Worm (Caenorhabditis elegans) whole organism, L3 larva: ENCODE results near the gene F08C6.5.

Experiments used
- R02D3.7 ChIP-seq: fragments of 150-350 bp; optimal IDR thresholded peaks from 2 replicates; lab custom pipeline; 2014; ENCODE audit warnings: missing biosample characterization, missing genetic modification characterization
- ZK546.5 ChIP-seq: sonication (generic microtip); optimal IDR thresholded peaks from 2 replicates; lab custom pipeline; 2017; ENCODE audit warnings: missing biosample characterization, missing genetic modification characterization
- aly-2 ChIP-seq: fragments of 150-350 bp; optimal IDR thresholded peaks from 2 replicates; lab custom pipeline; 2014; ENCODE audit warnings: missing biosample characterization, missing genetic modification characterization
- ama-1 ChIP-seq: fragments of 150-350 bp; optimal IDR thresholded peaks from 2 replicates; lab custom pipeline; 2018
- ceh-28 ChIP-seq: fragments of 150-350 bp; optimal IDR thresholded peaks from 2 replicates; lab custom pipeline; 2014; ENCODE audit warnings: missing biosample characterization, missing genetic modification reagents, missing genetic modification characterization
- ceh-82 ChIP-seq: fragments of 150-350 bp; optimal IDR thresholded peaks from 2 replicates; lab custom pipeline; 2014; ENCODE audit warnings: missing biosample characterization, missing genetic modification characterization
- ceh-9 ChIP-seq: sonication (generic microtip); optimal IDR thresholded peaks from 2 replicates; lab custom pipeline; 2018; ENCODE audit warnings: missing biosample characterization, missing genetic modification characterization
- elt-1 ChIP-seq: fragments of 150-350 bp; optimal IDR thresholded peaks from 2 replicates; lab custom pipeline; 2014; ENCODE audit warnings: missing biosample characterization, missing genetic modification characterization
- elt-2 ChIP-seq: sonication (generic microtip); optimal IDR thresholded peaks from 2 replicates; lab custom pipeline; 2016; ENCODE audit warnings: missing genetic modification reagents, mild to moderate bottlenecking, missing genetic modification characterization, missing compliant biosample characterization
- elt-3 ChIP-seq, 3 experiments: fragments of 150-350 bp in 1 of 3; sonication (generic microtip) in 2 of 3; optimal IDR thresholded peaks; 2 replicates in 2 of 3; 4 replicates in 1 of 3; lab custom pipeline; 2014 to 2017; ENCODE audit warnings: missing biosample characterization in 3 of 3, missing genetic modification characterization in 3 of 3
- eor-1 ChIP-seq, 2 experiments: fragments of 150-350 bp; optimal IDR thresholded peaks; 2 replicates each; lab custom pipeline; 2014 to 2018; ENCODE audit warnings: missing biosample characterization in 2 of 2, missing genetic modification characterization in 2 of 2
- fkh-10 ChIP-seq: sonication (generic microtip); optimal IDR thresholded peaks from 2 replicates; lab custom pipeline; 2017; ENCODE audit warnings: missing biosample characterization, missing genetic modification reagents, missing genetic modification characterization
- fkh-2 ChIP-seq: fragments of 150-350 bp; optimal IDR thresholded peaks from 2 replicates; lab custom pipeline; 2014; ENCODE audit warnings: missing biosample characterization, missing genetic modification reagents, missing genetic modification characterization
- hmg-11 ChIP-seq: sonication (generic microtip); optimal IDR thresholded peaks from 2 replicates; lab custom pipeline; 2016; ENCODE audit warnings: missing genetic modification characterization, missing compliant biosample characterization
- lin-15B ChIP-seq: fragments of 150-350 bp; optimal IDR thresholded peaks from 2 replicates; lab custom pipeline; 2014; ENCODE audit warnings: missing biosample characterization, missing genetic modification characterization
- lin-39 ChIP-seq: fragments of 150-350 bp; optimal IDR thresholded peaks from 2 replicates; lab custom pipeline; 2018; ENCODE audit warnings: missing biosample characterization, missing genetic modification reagents, missing genetic modification characterization
- lsy-12 ChIP-seq: sonication (generic microtip); optimal IDR thresholded peaks from 2 replicates; lab custom pipeline; 2016; ENCODE audit warnings: mild to moderate bottlenecking, missing genetic modification characterization, missing compliant biosample characterization
- mdl-1 ChIP-seq: fragments of 150-350 bp; optimal IDR thresholded peaks from 2 replicates; lab custom pipeline; 2014; ENCODE audit warnings: missing biosample characterization, missing genetic modification characterization
- mml-1 ChIP-seq: fragments of 150-350 bp; sonication (generic microtip); optimal IDR thresholded peaks from 3 replicates; lab custom pipeline; 2014; ENCODE audit warnings: missing biosample characterization, missing genetic modification characterization
- nfya-1 ChIP-seq: sonication (generic microtip); optimal IDR thresholded peaks from 2 replicates; lab custom pipeline; 2017; ENCODE audit warnings: missing genetic modification characterization, mild to moderate bottlenecking, missing compliant biosample characterization, antibody characterized with exemption, moderate library complexity; ENCODE audit not compliant: insufficient read depth
- nhr-23 ChIP-seq: fragments of 150-350 bp; optimal IDR thresholded peaks from 2 replicates; lab custom pipeline; 2014; ENCODE audit warnings: missing biosample characterization, missing genetic modification reagents, missing genetic modification characterization
- nhr-25 ChIP-seq: sonication (generic microtip); optimal IDR thresholded peaks from 2 replicates; lab custom pipeline; 2017; ENCODE audit warnings: missing biosample characterization, missing genetic modification characterization
- nhr-28 ChIP-seq: fragments of 150-350 bp; optimal IDR thresholded peaks from 2 replicates; lab custom pipeline; 2014; ENCODE audit warnings: missing biosample characterization, missing genetic modification characterization
- nhr-43 ChIP-seq: sonication (generic microtip); optimal IDR thresholded peaks from 2 replicates; lab custom pipeline; 2016; ENCODE audit warnings: mild to moderate bottlenecking, missing genetic modification characterization, missing compliant biosample characterization; ENCODE audit not compliant: poor library complexity, severe bottlenecking
- nhr-76 ChIP-seq: fragments of 150-350 bp; sonication (generic microtip); optimal IDR thresholded peaks from 5 replicates; lab custom pipeline; 2014; ENCODE audit warnings: missing biosample characterization, missing genetic modification characterization
- pha-4 ChIP-seq: fragments of 150-350 bp; optimal IDR thresholded peaks from 2 replicates; lab custom pipeline; 2014; ENCODE audit warnings: missing biosample characterization, missing genetic modification reagents, missing genetic modification characterization
- pqm-1 ChIP-seq: fragments of 150-350 bp; optimal IDR thresholded peaks from 2 replicates; lab custom pipeline; 2017; ENCODE audit warnings: missing biosample characterization, missing genetic modification characterization, inconsistent platforms
- sea-2 ChIP-seq: fragments of 150-350 bp; sonication (generic microtip); optimal IDR thresholded peaks from 4 replicates; lab custom pipeline; 2014; ENCODE audit warnings: missing biosample characterization, missing genetic modification reagents, missing genetic modification characterization
- snpc-4 ChIP-seq: fragments of 150-350 bp; optimal IDR thresholded peaks from 2 replicates; lab custom pipeline; 2014; ENCODE audit warnings: missing biosample characterization, missing genetic modification characterization
- tbx-2 ChIP-seq: sonication (generic microtip); optimal IDR thresholded peaks from 2 replicates; lab custom pipeline; 2016; ENCODE audit warnings: mild to moderate bottlenecking, missing genetic modification characterization, missing compliant biosample characterization
- unc-62 ChIP-seq: fragments of 150-350 bp; sonication (generic microtip); optimal IDR thresholded peaks from 4 replicates; lab custom pipeline; 2014; ENCODE audit warnings: missing biosample characterization, missing genetic modification reagents, missing genetic modification characterization
- zag-1 ChIP-seq: fragments of 150-350 bp; optimal IDR thresholded peaks from 2 replicates; lab custom pipeline; 2014; ENCODE audit warnings: missing biosample characterization, missing genetic modification characterization
- ztf-11 ChIP-seq: fragments of 150-350 bp; optimal IDR thresholded peaks from 2 replicates; lab custom pipeline; 2014; ENCODE audit warnings: missing biosample characterization, missing genetic modification characterization

F08C6.5 gene

DNA sequence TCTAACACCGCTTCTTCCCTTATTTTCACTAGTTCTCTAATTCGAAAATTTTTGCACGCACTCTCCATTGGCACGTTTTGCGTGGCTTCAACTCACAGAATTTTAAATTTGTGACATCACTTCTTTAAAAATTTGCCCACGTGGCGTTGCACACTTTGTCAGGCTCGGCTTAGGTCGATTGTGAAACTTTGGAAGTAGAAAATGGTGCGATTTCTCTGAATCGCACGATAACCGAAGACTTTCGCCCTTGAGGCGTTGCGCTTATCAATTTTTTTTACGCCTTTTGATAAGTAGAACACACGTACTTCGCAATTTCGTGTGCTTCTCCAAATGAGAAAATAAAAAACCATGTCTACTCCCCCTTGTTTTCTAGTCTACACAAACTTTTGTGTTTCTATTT lies 19.1 kb downstream of the F08C6.5 start:
- TF ChIP-seq elt-2 (tag; lab: Kevin White, UChicago): peak; percentile 92
- no peak for TF ChIP-seq lin-15B (tag; lab: Kevin White, UChicago)
- TF ChIP-seq nfya-1 (tag; lab: Kevin White, UChicago): peak; percentile 25
- peak; percentile 46 for TF ChIP-seq mdl-1
- TF ChIP-seq pqm-1 (tag; lab: Kevin White, UChicago): peak; percentile 75
- TF ChIP-seq R02D3.7: no peak

DNA sequence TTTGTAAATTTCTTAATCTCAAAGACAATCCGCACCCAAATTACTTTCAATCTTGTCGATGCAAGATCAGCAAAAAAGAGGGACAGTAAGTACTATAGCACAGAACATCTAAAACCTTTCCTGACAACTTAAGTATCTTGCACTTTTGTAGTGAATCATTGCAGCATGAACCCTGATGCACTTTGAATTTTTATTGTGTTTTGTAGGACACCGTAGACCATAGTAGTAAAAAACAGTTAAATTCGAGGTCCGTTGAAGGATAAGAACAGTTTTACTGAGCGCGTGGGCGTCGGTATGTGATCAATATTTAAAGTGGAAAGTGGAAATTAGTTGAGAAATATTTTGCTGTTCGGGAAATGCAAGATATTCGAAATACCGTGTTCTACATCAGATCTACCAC lies 23.0 kb downstream of the F08C6.5 start:
- TF ChIP-seq ztf-11 (tag; lab: Kevin White, UChicago) (no peak), hmg-11 (tag; lab: Kevin White, UChicago) (no peak), ceh-82 (tag; lab: Kevin White, UChicago) (no peak), pqm-1 (tag; lab: Kevin White, UChicago) (no peak), fkh-10 (GFP tag; lab: Kevin White, UChicago) (no peak), unc-62 (GFP tag; lab: Kevin White, UChicago) (no peak), aly-2 (tag; lab: Kevin White, UChicago) (no peak), zag-1 (tag; lab: Kevin White, UChicago) (no peak), mml-1 (tag; lab: Kevin White, UChicago) (no peak), ZK546.5 (tag; lab: Kevin White, UChicago) (no peak), nhr-43 (no peak), nfya-1 (tag; lab: Kevin White, UChicago) (no peak), eor-1 (tag; optimal IDR thresholded peaks at IDR 0.05; lab: Kevin White, UChicago) (no peak), nhr-76 (no peak), elt-1 (tag; lab: Kevin White, UChicago) (no peak), tbx-2 (no peak), lsy-12 (tag; lab: Kevin White, UChicago) (no peak)

DNA sequence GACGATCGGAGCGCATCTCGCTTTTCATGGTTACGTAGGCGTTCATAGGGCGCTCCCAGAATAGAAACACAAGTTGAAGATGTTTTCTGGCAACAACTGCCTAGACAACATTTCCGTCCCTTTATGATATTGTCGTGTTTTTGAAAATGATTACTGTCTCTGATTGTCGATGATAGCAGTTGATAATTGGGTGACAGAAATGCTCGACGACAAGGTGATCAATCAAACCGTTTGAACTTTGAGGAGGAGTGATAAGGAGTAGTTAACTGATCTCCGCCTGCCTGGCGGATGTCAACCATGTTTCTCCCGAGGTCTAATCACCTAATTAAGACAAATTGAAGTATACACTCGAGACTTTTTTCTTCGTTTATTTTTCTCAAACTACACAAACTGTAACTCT lies 24.7 kb downstream of the F08C6.5 start:
- no peak for TF ChIP-seq nhr-28 (tag; lab: Kevin White, UChicago)
- no peak for TF ChIP-seq pqm-1 (tag; lab: Kevin White, UChicago)
- no peak for TF ChIP-seq ztf-11 (tag; lab: Kevin White, UChicago)
- no peak for TF ChIP-seq nhr-43
- no peak for TF ChIP-seq R02D3.7
- no peak for TF ChIP-seq ceh-82 (tag; lab: Kevin White, UChicago)
- TF ChIP-seq sea-2 (GFP tag; lab: Kevin White, UChicago): no peak
- TF ChIP-seq aly-2 (tag; lab: Kevin White, UChicago): no peak
- no peak for TF ChIP-seq ZK546.5 (tag; lab: Kevin White, UChicago)
- TF ChIP-seq, all 47 proteins: peak for 0

DNA sequence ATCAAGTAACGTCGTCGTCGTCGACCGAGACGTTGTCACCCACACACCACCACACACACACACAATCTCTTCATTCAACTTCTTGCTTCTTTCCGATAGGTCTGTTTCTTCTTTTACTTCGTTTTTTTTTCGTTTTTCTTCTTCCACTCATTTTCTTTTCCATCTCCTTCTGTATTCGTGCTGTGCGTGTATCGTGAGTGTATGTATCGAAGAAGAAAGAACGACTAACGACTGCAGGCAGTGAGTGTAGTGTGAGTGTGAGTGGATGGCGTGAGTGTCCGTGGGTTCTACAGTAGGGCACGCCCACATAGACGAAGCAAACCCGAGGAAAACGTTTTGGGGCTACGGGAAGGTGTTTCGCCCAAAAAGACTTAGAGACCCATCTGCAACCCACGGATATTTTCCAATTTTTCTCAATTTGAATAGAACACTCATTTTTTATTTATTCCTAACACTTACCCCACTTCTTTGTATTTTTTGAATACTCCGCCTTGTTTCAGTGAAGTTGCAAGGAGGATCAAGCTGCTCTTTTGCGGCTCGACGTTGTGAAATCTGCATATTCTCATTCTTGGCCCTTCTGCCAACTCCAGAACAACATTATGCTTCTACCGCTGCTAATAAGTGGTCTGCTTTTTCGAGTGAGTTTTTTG lies 26.5 kb downstream of the F08C6.5 start, which contains the start of gene adt-2:
Gene adt-2 (plus strand): TSS at position 600 of the 650 bp plus-strand sequence.
- TF ChIP-seq nhr-23 (tag; lab: Kevin White, UChicago) (peak; percentile 78), pha-4 (tag; lab: Kevin White, UChicago) (no peak), ceh-82 (tag; lab: Kevin White, UChicago) (no peak), ztf-11 (tag; lab: Kevin White, UChicago) (no peak), nhr-25 (peak; percentile 83), elt-3 (tag; optimal IDR thresholded peaks at IDR 0.05; lab: Kevin White, UChicago) (no peak), fkh-2 (tag; lab: Kevin White, UChicago) (no peak), lsy-12 (tag; lab: Kevin White, UChicago) (no peak), nfya-1 (tag; lab: Kevin White, UChicago) (peak; percentile 3), nhr-43 (peak; percentile 9), ama-1 (lab: Kevin White, UChicago) (no peak), ceh-9 (tag; lab: Kevin White, UChicago) (no peak), lin-39 (tag; lab: Kevin White, UChicago) (no peak), ceh-28 (tag; lab: Kevin White, UChicago) (peak; percentile 1), elt-2 (tag; lab: Kevin White, UChicago) (no peak), snpc-4 (tag; lab: Kevin White, UChicago) (no peak)
